Worm (Caenorhabditis elegans) whole organism, late embryonic: ENCODE results near the gene F46G11.2.

ENCODE experiments used
- C08G9.2 ChIP-seq: sonication (generic microtip); optimal IDR thresholded peaks from 2 replicates; lab custom pipeline; 2016; ENCODE audit warnings: mild to moderate bottlenecking, missing genetic modification characterization, moderate library complexity, missing compliant biosample characterization
- F13H6.1 ChIP-seq: sonication (generic microtip); optimal IDR thresholded peaks from 2 replicates; lab custom pipeline; 2016; ENCODE audit warnings: missing genetic modification characterization, missing compliant biosample characterization
- K02D7.2 ChIP-seq: sonication (generic microtip); optimal IDR thresholded peaks from 2 replicates; lab custom pipeline; 2017; ENCODE audit warnings: mild to moderate bottlenecking, missing genetic modification characterization, missing compliant biosample characterization
- T23F11.4 ChIP-seq: fragments of 200-800 bp; sonication (Bioruptor generic); optimal IDR thresholded peaks from 2 replicates; lab custom pipeline; 2018; ENCODE audit warnings: mild to moderate bottlenecking, missing genetic modification characterization, missing compliant biosample characterization
- Y22D7AL.16 ChIP-seq: sonication (generic microtip); optimal IDR thresholded peaks from 2 replicates; lab custom pipeline; 2016; ENCODE audit warnings: missing genetic modification characterization, missing compliant biosample characterization
- ama-1 ChIP-seq: fragments of 150-350 bp; optimal IDR thresholded peaks from 2 replicates; lab custom pipeline; 2014
- ceh-14 ChIP-seq: sonication (generic microtip); optimal IDR thresholded peaks from 2 replicates; lab custom pipeline; 2016; ENCODE audit warnings: missing genotype, missing genetic modification characterization, missing compliant biosample characterization
- ceh-18 ChIP-seq: sonication (generic microtip); optimal IDR thresholded peaks from 2 replicates; lab custom pipeline; 2016; ENCODE audit warnings: missing genetic modification characterization, missing compliant biosample characterization
- ceh-2 ChIP-seq: sonication (generic microtip); optimal IDR thresholded peaks from 2 replicates; lab custom pipeline; 2016; ENCODE audit warnings: missing genotype, missing genetic modification characterization, missing compliant biosample characterization
- ceh-22 ChIP-seq: sonication (generic microtip); optimal IDR thresholded peaks from 2 replicates; lab custom pipeline; 2017; ENCODE audit warnings: missing biosample characterization, missing genetic modification characterization
- ceh-24 ChIP-seq: sonication (generic microtip); optimal IDR thresholded peaks from 2 replicates; lab custom pipeline; 2016; ENCODE audit warnings: mild to moderate bottlenecking, missing genetic modification characterization, missing compliant biosample characterization
- ceh-31 ChIP-seq: sonication (generic microtip); optimal IDR thresholded peaks from 2 replicates; lab custom pipeline; 2016; ENCODE audit warnings: missing genetic modification characterization, missing compliant biosample characterization
- ceh-34 ChIP-seq: sonication (generic microtip); optimal IDR thresholded peaks from 2 replicates; lab custom pipeline; 2016; ENCODE audit warnings: mild to moderate bottlenecking, missing genetic modification characterization, missing compliant biosample characterization
- ceh-6 ChIP-seq: fragments of 200-800 bp; sonication (Bioruptor generic); optimal IDR thresholded peaks from 2 replicates; lab custom pipeline; 2018; ENCODE audit warnings: mild to moderate bottlenecking, missing genetic modification characterization, missing compliant biosample characterization
- ceh-9 ChIP-seq: sonication (generic microtip); optimal IDR thresholded peaks from 2 replicates; lab custom pipeline; 2016; ENCODE audit warnings: mild to moderate bottlenecking, missing genetic modification characterization, inconsistent platforms, missing compliant biosample characterization
- dmd-4 ChIP-seq: sonication (generic microtip); optimal IDR thresholded peaks from 2 replicates; lab custom pipeline; 2016; ENCODE audit warnings: borderline replicate concordance, missing genetic modification characterization, missing compliant biosample characterization
- elt-2 ChIP-seq: sonication (generic microtip); optimal IDR thresholded peaks from 2 replicates; lab custom pipeline; 2016; ENCODE audit warnings: missing genetic modification reagents, missing genetic modification characterization, missing compliant biosample characterization
- elt-4 ChIP-seq: sonication (generic microtip); optimal IDR thresholded peaks from 2 replicates; lab custom pipeline; 2016; ENCODE audit warnings: missing genetic modification characterization, missing compliant biosample characterization
- ets-4 ChIP-seq: sonication (generic microtip); optimal IDR thresholded peaks from 2 replicates; lab custom pipeline; 2016; ENCODE audit warnings: missing genetic modification characterization, missing compliant biosample characterization
- eyg-1 ChIP-seq: sonication (generic microtip); optimal IDR thresholded peaks from 2 replicates; lab custom pipeline; 2016; ENCODE audit warnings: missing genotype, missing genetic modification characterization, missing compliant biosample characterization
- fax-1 ChIP-seq: sonication (generic microtip); optimal IDR thresholded peaks from 2 replicates; lab custom pipeline; 2016; ENCODE audit warnings: missing genotype, missing genetic modification characterization, missing compliant biosample characterization
- fkh-10 ChIP-seq: fragments of 150-350 bp; optimal IDR thresholded peaks from 2 replicates; lab custom pipeline; 2014; ENCODE audit warnings: missing biosample characterization, missing genetic modification reagents, missing genetic modification characterization
- gmeb-2 ChIP-seq: sonication (generic microtip); optimal IDR thresholded peaks from 2 replicates; lab custom pipeline; 2016; ENCODE audit warnings: missing genetic modification characterization, inconsistent platforms, missing compliant biosample characterization
- hlh-13 ChIP-seq: fragments of 200-800 bp; sonication (Bioruptor generic); optimal IDR thresholded peaks from 2 replicates; lab custom pipeline; 2018; ENCODE audit warnings: mild to moderate bottlenecking, missing genetic modification characterization, missing compliant biosample characterization
- hlh-15 ChIP-seq: sonication (generic microtip); optimal IDR thresholded peaks from 2 replicates; lab custom pipeline; 2016; ENCODE audit warnings: missing genetic modification characterization, missing compliant biosample characterization
- hlh-30 ChIP-seq: sonication (generic microtip); optimal IDR thresholded peaks from 2 replicates; lab custom pipeline; 2017; ENCODE audit warnings: antibody characterized with exemption, missing genetic modification characterization, missing compliant biosample characterization; ENCODE audit not compliant: insufficient read depth
- hlh-6 ChIP-seq: sonication (generic microtip); optimal IDR thresholded peaks from 2 replicates; lab custom pipeline; 2016; ENCODE audit warnings: missing genotype, missing genetic modification characterization, missing compliant biosample characterization
- hlh-8 ChIP-seq: sonication (generic microtip); optimal IDR thresholded peaks from 2 replicates; lab custom pipeline; 2016; ENCODE audit warnings: missing genotype, missing genetic modification characterization, missing compliant biosample characterization
- lin-11 ChIP-seq: fragments of 200-800 bp; sonication (Bioruptor generic); optimal IDR thresholded peaks from 2 replicates; lab custom pipeline; 2018; ENCODE audit warnings: mild to moderate bottlenecking, missing genetic modification characterization, missing compliant biosample characterization
- madf-2 ChIP-seq: sonication (generic microtip); optimal IDR thresholded peaks from 2 replicates; lab custom pipeline; 2017; ENCODE audit warnings: missing genetic modification characterization, missing compliant biosample characterization
- nhr-11 ChIP-seq: fragments of 150-350 bp; optimal IDR thresholded peaks from 2 replicates; lab custom pipeline; 2014; ENCODE audit warnings: missing biosample characterization, missing genetic modification characterization
- nhr-232 ChIP-seq: sonication (generic microtip); optimal IDR thresholded peaks from 2 replicates; lab custom pipeline; 2016; ENCODE audit warnings: missing genetic modification characterization, missing compliant biosample characterization
- npax-4 ChIP-seq: sonication (generic microtip); optimal IDR thresholded peaks from 2 replicates; lab custom pipeline; 2016; ENCODE audit warnings: missing genetic modification characterization, missing compliant biosample characterization
- odd-2 ChIP-seq: sonication (generic microtip); optimal IDR thresholded peaks from 2 replicates; lab custom pipeline; 2017; ENCODE audit warnings: antibody characterized with exemption, mild to moderate bottlenecking, missing genetic modification characterization, missing compliant biosample characterization
- pag-3 ChIP-seq: sonication (generic microtip); optimal IDR thresholded peaks from 2 replicates; lab custom pipeline; 2016; ENCODE audit warnings: missing compliant biosample characterization, missing genetic modification characterization, borderline replicate concordance
- pat-9 ChIP-seq: fragments of 200-800 bp; sonication (Bioruptor generic); optimal IDR thresholded peaks from 2 replicates; lab custom pipeline; 2018; ENCODE audit warnings: mild to moderate bottlenecking, missing genetic modification characterization, moderate library complexity, missing compliant biosample characterization
- pax-1 ChIP-seq: fragments of 150-350 bp; optimal IDR thresholded peaks from 2 replicates; lab custom pipeline; 2014; ENCODE audit warnings: missing biosample characterization, missing genetic modification characterization
- pha-4 ChIP-seq: fragments of 150-350 bp; optimal IDR thresholded peaks from 2 replicates; lab custom pipeline; 2018; ENCODE audit warnings: missing biosample characterization, missing genetic modification reagents, missing genetic modification characterization
- ref-2 ChIP-seq: sonication (generic microtip); optimal IDR thresholded peaks from 2 replicates; lab custom pipeline; 2016; ENCODE audit warnings: missing genetic modification characterization, missing compliant biosample characterization
- rnt-1 ChIP-seq: sonication (generic microtip); optimal IDR thresholded peaks from 2 replicates; lab custom pipeline; 2016; ENCODE audit warnings: missing genetic modification characterization, missing compliant biosample characterization
- sdc-2 ChIP-seq: sonication (generic microtip); optimal IDR thresholded peaks from 2 replicates; lab custom pipeline; 2016; ENCODE audit warnings: missing genotype, missing genetic modification characterization, missing compliant biosample characterization
- sox-2 ChIP-seq: fragments of 200-800 bp; sonication (Bioruptor generic); IDR thresholded peaks from 2 replicates; pipeline ENCODE4 v1.3.6; 2022; ENCODE audit warnings: missing genetic modification reagents, missing genetic modification characterization, missing compliant biosample characterization
- sox-4 ChIP-seq: sonication (generic microtip); optimal IDR thresholded peaks from 2 replicates; lab custom pipeline; 2017; ENCODE audit warnings: mild to moderate bottlenecking, missing genetic modification characterization, inconsistent platforms, missing compliant biosample characterization
- syd-9 ChIP-seq: sonication (generic microtip); optimal IDR thresholded peaks from 2 replicates; lab custom pipeline; 2016; ENCODE audit warnings: mild to moderate bottlenecking, missing genetic modification characterization, moderate library complexity, missing compliant biosample characterization
- tbx-2 ChIP-seq: sonication (generic microtip); optimal IDR thresholded peaks from 2 replicates; lab custom pipeline; 2016; ENCODE audit warnings: missing genetic modification characterization, missing compliant biosample characterization
- tbx-7 ChIP-seq: sonication (generic microtip); optimal IDR thresholded peaks from 2 replicates; lab custom pipeline; 2016; ENCODE audit warnings: missing genotype, missing genetic modification characterization, missing compliant biosample characterization
- unc-42 ChIP-seq: sonication (generic microtip); optimal IDR thresholded peaks from 2 replicates; lab custom pipeline; 2016; ENCODE audit warnings: missing genotype, missing genetic modification characterization, missing compliant biosample characterization
- ztf-16 ChIP-seq: sonication (generic microtip); optimal IDR thresholded peaks from 2 replicates; lab custom pipeline; 2017; ENCODE audit warnings: missing genetic modification characterization, missing compliant biosample characterization

F46G11.2 gene

ce11 chrX:5798690-5799089 lies 10.7 kb downstream of the F46G11.2 start, which contains the start of gene F46G11.4:
Gene F46G11.4, minus strand, starts transcription at chrX:5798790.
- TF ChIP-seq pha-4 (tag; lab: Kevin White, UChicago): no peak
- TF ChIP-seq ets-4: no peak
- TF ChIP-seq ceh-9 (tag; lab: Kevin White, UChicago): no peak
- TF ChIP-seq hlh-6: no peak
- TF ChIP-seq odd-2 (tag; lab: Kevin White, UChicago): no peak
- TF ChIP-seq ama-1 (lab: Kevin White, UChicago): no peak
- TF ChIP-seq T23F11.4 (GFP tag; lab: Kevin White, UChicago): no peak
- TF ChIP-seq pax-1 (tag; lab: Kevin White, UChicago): no peak
- TF ChIP-seq elt-4 (tag; lab: Kevin White, UChicago): no peak
- TF ChIP-seq hlh-15: no peak
- TF ChIP-seq syd-9 (tag; lab: Kevin White, UChicago): no peak
- no peak for TF ChIP-seq gmeb-2 (tag; lab: Kevin White, UChicago)
- TF ChIP-seq F13H6.1 (tag; lab: Kevin White, UChicago): no peak
- TF ChIP-seq Y22D7AL.16 (tag; lab: Kevin White, UChicago): no peak
- no peak for TF ChIP-seq ceh-2 (tag; lab: Kevin White, UChicago)
- TF ChIP-seq fax-1 (tag; lab: Kevin White, UChicago): no peak
- no peak for TF ChIP-seq tbx-7
- no peak for TF ChIP-seq madf-2 (tag; lab: Kevin White, UChicago)
- TF ChIP-seq lin-11 (tag; lab: Kevin White, UChicago): no peak

ce11 chrX:5799229-5799628 lies 11.3 kb downstream of the F46G11.2 start:
- TF ChIP-seq ceh-31 (tag; lab: Kevin White, UChicago) (peak; percentile 49), unc-42 (tag; lab: Kevin White, UChicago) (peak; percentile 99), sdc-2 (no peak), ceh-18 (no peak)

DNA sequence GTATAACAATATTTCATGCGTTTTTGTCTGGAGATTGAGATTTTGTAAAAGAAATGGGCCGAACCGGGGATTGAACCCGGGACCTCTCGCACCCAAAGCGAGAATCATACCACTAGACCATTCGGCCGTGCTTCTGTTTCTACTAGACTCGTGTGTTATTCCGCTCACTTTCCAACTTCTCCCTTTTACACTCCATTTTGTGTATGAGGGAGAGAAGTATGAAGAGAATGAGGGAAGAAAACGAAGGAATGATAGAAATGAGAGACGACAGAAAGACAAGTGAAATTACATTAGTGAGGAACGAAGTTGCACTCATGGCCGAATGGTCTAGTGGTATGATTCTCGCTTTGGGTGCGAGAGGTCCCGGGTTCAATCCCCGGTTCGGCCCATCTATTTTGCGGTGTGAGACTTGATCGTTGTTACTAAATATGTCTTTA lies 13.2 kb downstream of the F46G11.2 start:
- TF ChIP-seq ceh-14 (tag; lab: Kevin White, UChicago) (peak; percentile 95), tbx-7 (no peak), npax-4 (tag; lab: Kevin White, UChicago) (peak; percentile 70), tbx-2 (tag; lab: Kevin White, UChicago) (peak; percentile 82), sdc-2 (peak; percentile 88), ztf-16 (tag; lab: Kevin White, UChicago) (peak; percentile 90), pag-3 (tag; lab: Kevin White, UChicago) (peak; percentile 41), eyg-1 (tag; lab: Kevin White, UChicago) (peak; percentile 55), ets-4 (peak; percentile 69), pax-1 (tag; lab: Kevin White, UChicago) (no peak), ceh-24 (tag; lab: Kevin White, UChicago) (peak; percentile 52), gmeb-2 (tag; lab: Kevin White, UChicago) (peak; percentile 86), hlh-13 (GFP tag; lab: Kevin White, UChicago) (peak; percentile 89), hlh-6 (peak; percentile 77), syd-9 (tag; lab: Kevin White, UChicago) (peak; percentile 86), sox-2 (peak; percentile 75), hlh-30 (tag; lab: Kevin White, UChicago) (peak; percentile 41), pat-9 (peak; percentile 87), elt-2 (tag; lab: Kevin White, UChicago) (peak; percentile 89), ref-2 (tag; lab: Kevin White, UChicago) (peak; percentile 79), nhr-232 (tag; lab: Kevin White, UChicago) (peak; percentile 76), sox-4 (tag; lab: Kevin White, UChicago) (peak; percentile 92), ceh-18 (peak; percentile 85), Y22D7AL.16 (tag; lab: Kevin White, UChicago) (peak; percentile 72), C08G9.2 (tag; lab: Kevin White, UChicago) (peak; percentile 77), rnt-1 (peak; percentile 78), hlh-8 (tag; lab: Kevin White, UChicago) (peak; percentile 62), ceh-22 (no peak), dmd-4 (tag; lab: Kevin White, UChicago) (peak; percentile 89), ceh-34 (tag; lab: Kevin White, UChicago) (peak; percentile 78), ceh-31 (tag; lab: Kevin White, UChicago) (peak; percentile 84), ceh-6 (peak; percentile 86), pha-4 (tag; lab: Kevin White, UChicago) (no peak), nhr-11 (tag; lab: Kevin White, UChicago) (no peak), fax-1 (tag; lab: Kevin White, UChicago) (peak; percentile 86), ceh-2 (tag; lab: Kevin White, UChicago) (peak; percentile 65), K02D7.2 (tag; lab: Kevin White, UChicago) (peak; percentile 79), fkh-10 (peak; percentile 57)
